Worm (Caenorhabditis elegans): ENCODE measurements around the gene srh-296.

ce11 chrV:17818567-17818966 is 8.4 kb downstream of the srh-296 start, which contains the start of gene srh-298:
- no peak for TF ChIP-seq nhr-77 (tag; optimal IDR thresholded peaks at IDR 0.05)
- no peak for TF ChIP-seq ceh-82 (tag; optimal IDR thresholded peaks at IDR 0.05)
